Worm (Caenorhabditis elegans) whole organism, late embryonic: ENCODE measurements around the gene F59B1.6.

Source experiments
- C08G9.2 ChIP-seq: sonication (generic microtip); optimal IDR thresholded peaks from 2 replicates; lab custom pipeline; 2016; ENCODE audit warnings: mild to moderate bottlenecking, missing genetic modification characterization, moderate library complexity, missing compliant biosample characterization
- C38D4.7 ChIP-seq: fragments of 200-800 bp; sonication (Bioruptor generic); optimal IDR thresholded peaks from 2 replicates; lab custom pipeline; 2018; ENCODE audit warnings: mild to moderate bottlenecking, missing genetic modification characterization, moderate library complexity, missing compliant biosample characterization
- F13H6.1 ChIP-seq: sonication (generic microtip); optimal IDR thresholded peaks from 2 replicates; lab custom pipeline; 2016; ENCODE audit warnings: missing genetic modification characterization, missing compliant biosample characterization
- K02D7.2 ChIP-seq: sonication (generic microtip); optimal IDR thresholded peaks from 2 replicates; lab custom pipeline; 2017; ENCODE audit warnings: mild to moderate bottlenecking, missing genetic modification characterization, missing compliant biosample characterization
- Y22D7AL.16 ChIP-seq: sonication (generic microtip); optimal IDR thresholded peaks from 2 replicates; lab custom pipeline; 2016; ENCODE audit warnings: missing genetic modification characterization, missing compliant biosample characterization
- ahr-1 ChIP-seq: sonication (generic microtip); optimal IDR thresholded peaks from 2 replicates; lab custom pipeline; 2016; ENCODE audit warnings: missing genetic modification characterization, missing compliant biosample characterization
- ceh-14 ChIP-seq: sonication (generic microtip); optimal IDR thresholded peaks from 2 replicates; lab custom pipeline; 2016; ENCODE audit warnings: missing genotype, missing genetic modification characterization, missing compliant biosample characterization
- ceh-30 ChIP-seq: fragments of 150-350 bp; optimal IDR thresholded peaks from 2 replicates; lab custom pipeline; 2014; ENCODE audit warnings: missing biosample characterization, missing genetic modification characterization
- ceh-48 ChIP-seq: sonication (generic microtip); optimal IDR thresholded peaks from 2 replicates; lab custom pipeline; 2016; ENCODE audit warnings: missing genetic modification characterization, inconsistent platforms, missing compliant biosample characterization
- ceh-6 ChIP-seq: fragments of 200-800 bp; sonication (Bioruptor generic); optimal IDR thresholded peaks from 2 replicates; lab custom pipeline; 2018; ENCODE audit warnings: mild to moderate bottlenecking, missing genetic modification characterization, missing compliant biosample characterization
- ceh-9 ChIP-seq: sonication (generic microtip); optimal IDR thresholded peaks from 2 replicates; lab custom pipeline; 2016; ENCODE audit warnings: mild to moderate bottlenecking, missing genetic modification characterization, inconsistent platforms, missing compliant biosample characterization
- dve-1 ChIP-seq: sonication (generic microtip); optimal IDR thresholded peaks from 2 replicates; lab custom pipeline; 2017; ENCODE audit warnings: antibody characterized with exemption, mild to moderate bottlenecking, missing genetic modification characterization, missing compliant biosample characterization
- elt-2 ChIP-seq: sonication (generic microtip); optimal IDR thresholded peaks from 2 replicates; lab custom pipeline; 2016; ENCODE audit warnings: missing genetic modification reagents, missing genetic modification characterization, missing compliant biosample characterization
- ets-4 ChIP-seq: sonication (generic microtip); optimal IDR thresholded peaks from 2 replicates; lab custom pipeline; 2016; ENCODE audit warnings: missing genetic modification characterization, missing compliant biosample characterization
- eyg-1 ChIP-seq: sonication (generic microtip); optimal IDR thresholded peaks from 2 replicates; lab custom pipeline; 2016; ENCODE audit warnings: missing genotype, missing genetic modification characterization, missing compliant biosample characterization
- fax-1 ChIP-seq: sonication (generic microtip); optimal IDR thresholded peaks from 2 replicates; lab custom pipeline; 2016; ENCODE audit warnings: missing genotype, missing genetic modification characterization, missing compliant biosample characterization
- fkh-6 ChIP-seq: sonication (generic microtip); optimal IDR thresholded peaks from 2 replicates; lab custom pipeline; 2016; ENCODE audit warnings: missing genetic modification characterization, missing compliant biosample characterization
- gmeb-2 ChIP-seq: sonication (generic microtip); optimal IDR thresholded peaks from 2 replicates; lab custom pipeline; 2016; ENCODE audit warnings: missing genetic modification characterization, inconsistent platforms, missing compliant biosample characterization
- hlh-13 ChIP-seq: fragments of 200-800 bp; sonication (Bioruptor generic); optimal IDR thresholded peaks from 2 replicates; lab custom pipeline; 2018; ENCODE audit warnings: mild to moderate bottlenecking, missing genetic modification characterization, missing compliant biosample characterization
- hlh-15 ChIP-seq: sonication (generic microtip); optimal IDR thresholded peaks from 2 replicates; lab custom pipeline; 2016; ENCODE audit warnings: missing genetic modification characterization, missing compliant biosample characterization
- hlh-30 ChIP-seq: sonication (generic microtip); optimal IDR thresholded peaks from 2 replicates; lab custom pipeline; 2017; ENCODE audit warnings: antibody characterized with exemption, missing genetic modification characterization, missing compliant biosample characterization; ENCODE audit not compliant: insufficient read depth
- hlh-6 ChIP-seq: sonication (generic microtip); optimal IDR thresholded peaks from 2 replicates; lab custom pipeline; 2016; ENCODE audit warnings: missing genotype, missing genetic modification characterization, missing compliant biosample characterization
- lim-6 ChIP-seq: sonication (generic microtip); optimal IDR thresholded peaks from 2 replicates; lab custom pipeline; 2016; ENCODE audit warnings: missing genetic modification characterization, missing compliant biosample characterization
- lin-11 ChIP-seq: fragments of 200-800 bp; sonication (Bioruptor generic); optimal IDR thresholded peaks from 2 replicates; lab custom pipeline; 2018; ENCODE audit warnings: mild to moderate bottlenecking, missing genetic modification characterization, missing compliant biosample characterization
- mec-3 ChIP-seq: sonication (generic microtip); optimal IDR thresholded peaks from 2 replicates; lab custom pipeline; 2016; ENCODE audit warnings: borderline replicate concordance, missing genetic modification characterization, missing compliant biosample characterization
- nhr-232 ChIP-seq: sonication (generic microtip); optimal IDR thresholded peaks from 2 replicates; lab custom pipeline; 2016; ENCODE audit warnings: missing genetic modification characterization, missing compliant biosample characterization
- odd-2 ChIP-seq: sonication (generic microtip); optimal IDR thresholded peaks from 2 replicates; lab custom pipeline; 2017; ENCODE audit warnings: antibody characterized with exemption, mild to moderate bottlenecking, missing genetic modification characterization, missing compliant biosample characterization
- pag-3 ChIP-seq: sonication (generic microtip); optimal IDR thresholded peaks from 2 replicates; lab custom pipeline; 2016; ENCODE audit warnings: missing compliant biosample characterization, missing genetic modification characterization, borderline replicate concordance
- pat-9 ChIP-seq: fragments of 200-800 bp; sonication (Bioruptor generic); optimal IDR thresholded peaks from 2 replicates; lab custom pipeline; 2018; ENCODE audit warnings: mild to moderate bottlenecking, missing genetic modification characterization, moderate library complexity, missing compliant biosample characterization
- pha-4 ChIP-seq: fragments of 150-350 bp; optimal IDR thresholded peaks from 2 replicates; lab custom pipeline; 2018; ENCODE audit warnings: missing biosample characterization, missing genetic modification reagents, missing genetic modification characterization
- pros-1 ChIP-seq: fragments of 150-350 bp; optimal IDR thresholded peaks from 2 replicates; lab custom pipeline; 2014; ENCODE audit warnings: missing biosample characterization, missing genetic modification reagents, missing genetic modification characterization
- ref-2 ChIP-seq: sonication (generic microtip); optimal IDR thresholded peaks from 2 replicates; lab custom pipeline; 2016; ENCODE audit warnings: missing genetic modification characterization, missing compliant biosample characterization
- sdc-2 ChIP-seq: sonication (generic microtip); optimal IDR thresholded peaks from 2 replicates; lab custom pipeline; 2016; ENCODE audit warnings: missing genotype, missing genetic modification characterization, missing compliant biosample characterization
- sox-2 ChIP-seq: fragments of 200-800 bp; sonication (Bioruptor generic); IDR thresholded peaks from 2 replicates; pipeline ENCODE4 v1.3.6; 2022; ENCODE audit warnings: missing genetic modification reagents, missing genetic modification characterization, missing compliant biosample characterization
- sox-4 ChIP-seq: sonication (generic microtip); optimal IDR thresholded peaks from 2 replicates; lab custom pipeline; 2017; ENCODE audit warnings: mild to moderate bottlenecking, missing genetic modification characterization, inconsistent platforms, missing compliant biosample characterization
- tbx-7 ChIP-seq: sonication (generic microtip); optimal IDR thresholded peaks from 2 replicates; lab custom pipeline; 2016; ENCODE audit warnings: missing genotype, missing genetic modification characterization, missing compliant biosample characterization
- unc-86 ChIP-seq: sonication (generic microtip); optimal IDR thresholded peaks from 2 replicates; lab custom pipeline; 2016; ENCODE audit warnings: missing genetic modification characterization, missing compliant biosample characterization
- ztf-16 ChIP-seq: sonication (generic microtip); optimal IDR thresholded peaks from 2 replicates; lab custom pipeline; 2017; ENCODE audit warnings: missing genetic modification characterization, missing compliant biosample characterization

The F59B1.6 gene

DNA sequence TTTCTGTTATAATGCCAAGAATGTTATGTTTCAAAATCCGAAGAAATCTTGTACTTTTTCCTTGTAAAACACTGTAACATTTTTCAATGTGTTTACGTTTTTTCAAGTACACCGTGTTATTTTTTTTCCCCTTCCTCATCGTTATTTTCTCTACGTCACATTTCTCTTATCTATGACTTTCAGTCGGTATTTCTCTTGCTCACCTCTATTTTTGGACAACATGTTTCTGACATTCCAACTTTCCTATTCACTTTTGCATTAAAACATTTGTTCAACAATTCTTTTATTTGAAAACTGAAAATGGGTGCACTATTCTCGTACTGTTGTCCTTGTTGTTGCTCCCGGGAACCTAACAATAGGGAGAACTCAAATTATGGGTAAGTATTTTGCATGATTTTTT, 41.6 kb upstream of the F59B1.6 start, which contains the start of gene pals-33:
Gene pals-33, plus strand, starts transcription at position 301 of the 400 bp plus-strand sequence.
- no peak for TF ChIP-seq K02D7.2
- TF ChIP-seq pag-3 (tag; lab: Kevin White, UChicago) = no peak
- TF ChIP-seq ceh-6 (GFP tag; lab: Kevin White, UChicago) = no peak
- no peak for TF ChIP-seq sdc-2 (tag; lab: Kevin White, UChicago)
- TF ChIP-seq C38D4.7 (GFP tag; lab: Kevin White, UChicago) = no peak

ce11 chrV:3670499-3670898, 39.0 kb upstream of the F59B1.6 start, which contains the start of gene Y39H10B.3:
TSS of gene Y39H10B.3 (plus strand) at chrV:3670799.
- no peak for TF ChIP-seq dve-1 (tag; lab: Kevin White, UChicago)
- TF ChIP-seq hlh-13 (GFP tag; lab: Kevin White, UChicago) = no peak
- no peak for TF ChIP-seq odd-2
- no peak for TF ChIP-seq pha-4 (tag; lab: Kevin White, UChicago)
- TF ChIP-seq unc-86 = no peak
- TF ChIP-seq fkh-6 (tag; lab: Kevin White, UChicago) = no peak
- TF ChIP-seq hlh-15 (tag; lab: Kevin White, UChicago) = no peak
- no peak for TF ChIP-seq ztf-16 (tag; lab: Kevin White, UChicago)

DNA sequence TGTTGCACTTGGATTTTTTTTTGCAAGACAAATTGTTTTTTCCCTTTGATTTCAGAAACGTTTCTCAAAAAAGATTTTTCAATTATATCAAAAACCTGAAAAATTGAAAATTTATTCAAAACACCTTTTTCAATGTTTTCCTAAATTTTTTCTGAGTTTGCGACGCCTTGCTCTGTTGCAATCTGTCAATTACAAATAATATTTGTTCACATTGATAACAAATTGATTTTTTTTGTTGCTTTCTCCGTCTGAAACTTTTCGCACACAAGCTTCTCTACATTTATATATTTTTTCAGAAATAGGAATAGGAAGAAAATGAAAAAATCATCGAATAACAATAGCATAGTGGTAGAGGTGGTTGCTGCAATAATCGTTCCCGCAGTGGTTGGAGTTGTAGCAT, 37.0 kb upstream of the F59B1.6 start, which contains the start of gene Y39H10B.2:
Gene Y39H10B.2, plus strand, starts transcription at position 301 of the 400 bp plus-strand sequence.
- TF ChIP-seq lim-6 (no peak), gmeb-2 (no peak), K02D7.2 (no peak), Y22D7AL.16 (tag; lab: Kevin White, UChicago) (no peak)

DNA sequence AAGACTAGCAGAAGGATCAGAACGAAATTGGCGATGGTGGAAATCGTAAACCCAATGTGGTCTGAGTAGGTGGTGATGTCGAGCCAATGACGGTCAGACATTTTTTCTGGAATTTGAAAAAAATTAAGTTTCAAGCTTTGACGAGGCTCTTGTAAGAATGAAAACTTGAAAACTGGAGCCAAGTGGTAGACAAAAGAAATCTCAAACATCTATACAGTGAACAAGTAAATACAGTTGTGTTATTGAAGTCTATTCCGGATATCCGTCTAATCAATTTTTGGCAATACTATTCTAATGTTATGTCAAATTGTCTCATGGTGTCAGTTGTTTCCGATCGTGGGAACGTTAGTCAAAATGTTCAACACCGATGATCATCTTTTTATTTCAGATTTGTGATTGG, 35.4 kb upstream of the F59B1.6 start, which contains the start of gene str-113:
Gene str-113, minus strand, starts transcription at position 101 of the 400 bp plus-strand sequence.
- TF ChIP-seq tbx-7 (tag; lab: Kevin White, UChicago) (no peak), ref-2 (tag; lab: Kevin White, UChicago) (no peak), ceh-48 (tag; lab: Kevin White, UChicago) (no peak), hlh-30 (tag; lab: Kevin White, UChicago) (no peak), pros-1 (tag; lab: Kevin White, UChicago) (no peak), pat-9 (tag; lab: Kevin White, UChicago) (no peak), ahr-1 (tag; lab: Kevin White, UChicago) (no peak), C08G9.2 (tag; lab: Kevin White, UChicago) (no peak), ets-4 (tag; lab: Kevin White, UChicago) (no peak), ceh-9 (tag; lab: Kevin White, UChicago) (no peak), nhr-232 (no peak), unc-86 (no peak), sdc-2 (tag; lab: Kevin White, UChicago) (no peak), F13H6.1 (no peak), sox-4 (tag; lab: Kevin White, UChicago) (no peak), pag-3 (tag; lab: Kevin White, UChicago) (no peak), sox-2 (GFP tag; lab: Robert Waterston, UW) (no peak), ceh-14 (tag; lab: Kevin White, UChicago) (no peak), elt-2 (tag; lab: Kevin White, UChicago) (no peak)

DNA sequence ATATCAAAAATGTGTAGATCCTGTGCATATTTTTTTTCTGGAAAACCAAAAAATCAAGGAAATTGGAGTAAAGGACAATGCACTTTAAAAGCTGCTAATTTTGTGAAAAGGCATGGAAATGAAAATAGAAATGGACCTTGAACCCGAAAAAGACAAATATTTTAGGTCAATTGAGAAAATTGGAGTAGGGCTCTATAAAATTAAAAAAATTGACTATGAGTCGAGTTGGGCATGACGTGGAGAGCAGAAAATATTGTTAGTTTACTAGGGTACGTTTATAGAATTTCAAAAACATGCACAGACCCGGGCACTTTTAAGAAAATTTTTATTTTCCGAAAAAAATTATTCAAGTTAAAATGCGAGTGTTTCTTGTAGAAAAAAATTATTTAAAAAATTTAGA, 28.0 kb upstream of the F59B1.6 start, which contains the start of gene acr-23:
Gene acr-23, minus strand, starts transcription at position 101 of the 400 bp plus-strand sequence.
- TF ChIP-seq odd-2 = no peak
- TF ChIP-seq ceh-30 (tag; lab: Kevin White, UChicago) = no peak
- no peak for TF ChIP-seq lin-11 (tag; lab: Kevin White, UChicago)
- TF ChIP-seq hlh-30 (tag; lab: Kevin White, UChicago) = no peak
- TF ChIP-seq pros-1 (tag; lab: Kevin White, UChicago) = no peak
- TF ChIP-seq sdc-2 (tag; lab: Kevin White, UChicago) = no peak
- no peak for TF ChIP-seq ets-4 (tag; lab: Kevin White, UChicago)
- no peak for TF ChIP-seq unc-86
- TF ChIP-seq elt-2 (tag; lab: Kevin White, UChicago) = no peak
- no peak for TF ChIP-seq eyg-1 (tag; lab: Kevin White, UChicago)
- TF ChIP-seq pha-4 (tag; lab: Kevin White, UChicago) = no peak
- TF ChIP-seq pag-3 (tag; lab: Kevin White, UChicago) = no peak
- TF ChIP-seq mec-3 (tag; lab: Kevin White, UChicago) = no peak
- TF ChIP-seq fax-1 (tag; lab: Kevin White, UChicago) = no peak
- TF ChIP-seq tbx-7 (tag; lab: Kevin White, UChicago) = no peak
- no peak for TF ChIP-seq dve-1 (tag; lab: Kevin White, UChicago)
- TF ChIP-seq hlh-6 = no peak
